Worm (Caenorhabditis elegans) whole organism, late embryonic: ENCODE results near the gene ZC477.7.

ENCODE experiments used
- hlh-6 ChIP-seq: sonication (generic microtip); optimal IDR thresholded peaks from 2 replicates; lab custom pipeline; 2016; ENCODE audit warnings: missing genotype, missing genetic modification characterization, missing compliant biosample characterization
- nfya-1 ChIP-seq: sonication (generic microtip); optimal IDR thresholded peaks from 2 replicates; lab custom pipeline; 2017; ENCODE audit warnings: missing genetic modification characterization, mild to moderate bottlenecking, missing compliant biosample characterization, antibody characterized with exemption, moderate library complexity
- syd-9 ChIP-seq: sonication (generic microtip); optimal IDR thresholded peaks from 2 replicates; lab custom pipeline; 2016; ENCODE audit warnings: mild to moderate bottlenecking, missing genetic modification characterization, moderate library complexity, missing compliant biosample characterization

- TF ChIP-seq syd-9 (no peak), nfya-1 (tag; lab: Kevin White, UChicago) (no peak), hlh-6 (tag; lab: Kevin White, UChicago) (no peak)
Measured at ce11 chrIV:7094216-7094758, 17.0 kb downstream of the ZC477.7 start, which contains the start of gene deb-1.
